Fruit fly (Drosophila melanogaster) whole organism, adult: ENCODE results near the gene CG1273.
A peak's percentile ranks its signal among the peaks of the same experiment; 100 is the strongest.

ENCODE experiments used
- CG33017 ChIP-seq: fragments of 200-800 bp; sonication (Bioruptor generic); optimal IDR thresholded peaks from 2 replicates; lab custom pipeline; 2018; ENCODE audit warnings: missing biosample characterization, mild to moderate bottlenecking, missing genetic modification characterization, moderate library complexity
- CG7045 ChIP-seq: fragments of 200-800 bp; sonication (Bioruptor generic); optimal IDR thresholded peaks from 2 replicates; lab custom pipeline; 2017; ENCODE audit warnings: missing biosample characterization, mild to moderate bottlenecking, missing genetic modification characterization
- CG7101 ChIP-seq: fragments of 200-800 bp; sonication (Bioruptor generic); optimal IDR thresholded peaks from 2 replicates; lab custom pipeline; 2018; ENCODE audit warnings: missing biosample characterization, mild to moderate bottlenecking, missing genetic modification characterization, moderate library complexity
- Mnt ChIP-seq: fragments of 200-800 bp; sonication (Bioruptor generic); optimal IDR thresholded peaks from 2 replicates; lab custom pipeline; 2016; ENCODE audit warnings: missing biosample characterization, mild to moderate bottlenecking, missing genetic modification characterization
- bab1 ChIP-seq: fragments of 200-800 bp; sonication (Bioruptor generic); optimal IDR thresholded peaks from 3 replicates; lab custom pipeline; 2019; ENCODE audit warnings: missing biosample characterization, mild to moderate bottlenecking, missing genetic modification characterization, moderate library complexity
- cic ChIP-seq: fragments of 200-800 bp; sonication (Bioruptor generic); optimal IDR thresholded peaks from 2 replicates; lab custom pipeline; 2017; ENCODE audit warnings: missing biosample characterization, mild to moderate bottlenecking, missing genetic modification characterization, moderate library complexity
- cnc ChIP-seq, 2 experiments: fragments of >200 bp; optimal IDR thresholded peaks; 2 replicates each; lab custom pipeline; 2017
- kay ChIP-seq: fragments of 200-800 bp; sonication (Bioruptor generic); peaks from one replicate; lab custom pipeline; 2016; ENCODE audit warnings: missing biosample characterization, missing genetic modification characterization, borderline replicate concordance
- ovo ChIP-seq: fragments of 200-800 bp; sonication (Bioruptor generic); optimal IDR thresholded peaks from 2 replicates; lab custom pipeline; 2016; ENCODE audit warnings: missing biosample characterization, missing genetic modification characterization
- pad ChIP-seq: fragments of 200-800 bp; sonication (Bioruptor generic); optimal IDR thresholded peaks from 3 replicates; lab custom pipeline; 2017; ENCODE audit warnings: missing biosample characterization, missing genetic modification characterization, mild to moderate bottlenecking, moderate library complexity, missing genetic modification reagents

DNA sequence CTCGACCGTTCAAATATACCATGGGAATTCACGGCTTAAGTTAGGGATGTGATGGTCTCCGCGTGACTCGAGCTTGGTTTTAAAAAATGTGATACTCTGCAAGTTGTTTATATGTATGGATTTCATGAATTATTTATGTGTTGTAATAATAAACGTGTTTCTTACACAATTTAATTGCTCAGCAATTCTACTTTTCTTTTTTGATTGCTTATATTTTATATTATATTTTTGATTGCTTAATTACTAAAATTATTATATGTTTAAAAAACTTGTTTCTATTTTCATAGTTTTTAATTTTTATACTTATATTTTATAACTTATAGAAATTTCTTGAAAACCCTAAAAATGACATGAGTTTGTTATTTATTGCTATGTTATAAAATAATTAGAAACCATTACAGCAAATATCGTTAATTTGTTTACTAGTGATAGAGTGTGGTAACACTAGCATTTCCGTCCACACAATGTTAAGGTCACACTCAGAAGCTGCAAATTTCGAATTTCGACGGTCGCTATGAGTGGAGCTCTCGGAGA, 9.2 kb upstream of the CG1273 start, which contains the start of the genes ago and CG1265:
- TF ChIP-seq CG7101 (peak; percentile 73), cnc (optimal IDR thresholded peaks at IDR 0.05; lab: Kevin White, UChicago) (no peak), bab1 (GFP tag; lab: Kevin White, UChicago) (peak; percentile 40), cic (GFP tag; lab: Kevin White, UChicago) (no peak), Mnt (GFP tag; lab: Kevin White, UChicago) (no peak), CG7045 (peak; percentile 50), ovo (GFP tag; lab: Kevin White, UChicago) (peak; percentile 5), pad (GFP tag; lab: Kevin White, UChicago) (peak; percentile 44), kay (GFP tag; lab: Kevin White, UChicago) (no peak), CG33017 (tag; lab: Kevin White, UChicago) (peak; percentile 42)
